Fruit fly (Drosophila melanogaster): ENCODE results near the gene Npc2g.

- no peak for TF ChIP-seq CG1620 (GFP tag; optimal IDR thresholded peaks at IDR 0.05)
- no peak for TF ChIP-seq CG12768 (GFP tag; optimal IDR thresholded peaks at IDR 0.05)
- TF ChIP-seq Clk (GFP tag; optimal IDR thresholded peaks at IDR 0.05), result no peak
- no peak for TF ChIP-seq CG33017 (tag; optimal IDR thresholded peaks at IDR 0.05)
- no peak for TF ChIP-seq pad (GFP tag; optimal IDR thresholded peaks at IDR 0.05)
- TF ChIP-seq CG11617 (GFP tag; optimal IDR thresholded peaks at IDR 0.05), result no peak
- TF ChIP-seq CG7101 (tag; optimal IDR thresholded peaks at IDR 0.05), result no peak
- no peak for TF ChIP-seq CG7045 (GFP tag; optimal IDR thresholded peaks at IDR 0.05)
- TF ChIP-seq cic (GFP tag; optimal IDR thresholded peaks at IDR 0.05), result no peak
- TF ChIP-seq toe (GFP tag; optimal IDR thresholded peaks at IDR 0.05), result no peak
- no peak for TF ChIP-seq ovo (GFP tag; optimal IDR thresholded peaks at IDR 0.05)
- TF ChIP-seq kay (GFP tag; ENCODE audit: borderline replicate concordance), result no peak
- TF ChIP-seq Mnt (GFP tag; optimal IDR thresholded peaks at IDR 0.05), result no peak
These were observed 25.1 kb upstream of the Npc2g start for dm6 chr3R:30770069-30770633.
